Worm (Caenorhabditis elegans) whole organism, L4 larva: ENCODE results near the gene K06A9.1.

ENCODE experiments used
- ceh-28 ChIP-seq: fragments of 150-350 bp; optimal IDR thresholded peaks from 2 replicates; lab custom pipeline; 2014; ENCODE audit warnings: missing biosample characterization, missing genetic modification reagents, missing genetic modification characterization
- dpl-1 ChIP-seq: fragments of 150-350 bp; optimal IDR thresholded peaks from 2 replicates; lab custom pipeline; 2014; ENCODE audit warnings: missing biosample characterization, missing genetic modification reagents, missing genetic modification characterization
- fkh-10 ChIP-seq: fragments of 150-350 bp; optimal IDR thresholded peaks from 2 replicates; lab custom pipeline; 2014; ENCODE audit warnings: missing biosample characterization, missing genetic modification reagents, missing genetic modification characterization
- lin-13 ChIP-seq: fragments of 150-350 bp; optimal IDR thresholded peaks from 2 replicates; lab custom pipeline; 2014; ENCODE audit warnings: missing biosample characterization, missing genetic modification reagents, missing genetic modification characterization
- lin-39 ChIP-seq: fragments of 150-350 bp; optimal IDR thresholded peaks from 2 replicates; lab custom pipeline; 2014; ENCODE audit warnings: missing biosample characterization, missing genetic modification reagents, missing genetic modification characterization
- lsy-2 ChIP-seq, 2 experiments: fragments of 150-350 bp in 1 of 2; sonication (generic microtip) in 1 of 2; optimal IDR thresholded peaks; 2 replicates each; lab custom pipeline; 2014 to 2017; ENCODE audit warnings: missing biosample characterization in 2 of 2, missing genetic modification characterization in 2 of 2
- mdl-1 ChIP-seq, 2 experiments: fragments of 150-350 bp in 1 of 2; sonication (generic microtip) in 1 of 2; optimal IDR thresholded peaks; 2 replicates each; lab custom pipeline; 2014 to 2017; ENCODE audit warnings: missing biosample characterization in 2 of 2, missing genetic modification characterization in 2 of 2
- nhr-102 ChIP-seq: sonication (generic microtip); optimal IDR thresholded peaks from 2 replicates; lab custom pipeline; 2016; ENCODE audit warnings: mild to moderate bottlenecking, missing genetic modification characterization, moderate library complexity, missing compliant biosample characterization
- nhr-48 ChIP-seq: sonication (generic microtip); optimal IDR thresholded peaks from 2 replicates; lab custom pipeline; 2016; ENCODE audit warnings: mild to moderate bottlenecking, missing genetic modification characterization, missing compliant biosample characterization
- pqm-1 ChIP-seq: sonication (generic microtip); optimal IDR thresholded peaks from 2 replicates; lab custom pipeline; 2017; ENCODE audit warnings: missing biosample characterization, missing genetic modification characterization
- zip-11 ChIP-seq: fragments of 200-800 bp; sonication (Bioruptor generic); IDR thresholded peaks from 2 replicates; pipeline ENCODE4 v1.3.6; 2022; ENCODE audit warnings: missing genetic modification characterization, missing compliant biosample characterization

DNA sequence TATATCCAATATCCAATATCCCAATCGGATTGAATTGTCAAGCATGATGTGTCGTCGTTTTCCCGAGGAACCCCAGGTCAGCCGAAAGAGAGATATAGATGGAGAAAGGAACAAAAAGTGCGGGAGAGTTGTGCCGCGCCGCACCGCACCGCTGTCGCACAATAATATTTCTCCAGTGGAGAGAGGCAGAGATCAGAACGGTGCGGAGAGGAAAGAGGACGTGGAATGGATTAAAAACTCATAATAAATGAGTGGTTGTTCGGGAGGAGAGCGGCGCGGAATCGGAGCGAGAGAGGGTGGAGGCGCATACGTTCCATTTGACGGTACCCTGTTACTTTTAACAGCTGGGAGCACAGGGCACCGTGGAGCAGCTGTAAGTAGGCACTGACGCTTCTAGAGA is 29.8 kb upstream of the K06A9.1 start:
- TF ChIP-seq pqm-1 (tag; lab: Kevin White, UChicago) (no peak), nhr-102 (no peak), lin-39 (tag; lab: Kevin White, UChicago) (no peak), lin-13 (GFP tag; lab: Kevin White, UChicago) (no peak), mdl-1 (tag; optimal IDR thresholded peaks at IDR 0.05; lab: Kevin White, UChicago) (no peak), ceh-28 (no peak), lsy-2 (tag; optimal IDR thresholded peaks at IDR 0.05; lab: Kevin White, UChicago) (no peak), dpl-1 (no peak), fkh-10 (GFP tag; lab: Kevin White, UChicago) (no peak), nhr-48 (no peak), zip-11 (GFP tag; lab: Robert Waterston, UW) (no peak)
